Worm (Caenorhabditis elegans) whole organism, L4 larva: ENCODE measurements around the gene sulp-5.

Experiments used
- egl-27 ChIP-seq: sonication (generic microtip); optimal IDR thresholded peaks from 3 replicates; lab custom pipeline; 2017; ENCODE audit warnings: missing biosample characterization, missing genetic modification reagents, missing genetic modification characterization
- lin-13 ChIP-seq: fragments of 150-350 bp; optimal IDR thresholded peaks from 2 replicates; lab custom pipeline; 2014; ENCODE audit warnings: missing biosample characterization, missing genetic modification reagents, missing genetic modification characterization
- nhr-28 ChIP-seq: fragments of 150-350 bp; optimal IDR thresholded peaks from 2 replicates; lab custom pipeline; 2014; ENCODE audit warnings: missing biosample characterization, missing genetic modification characterization
- nhr-6 ChIP-seq: fragments of 150-350 bp; optimal IDR thresholded peaks from 2 replicates; lab custom pipeline; 2014; ENCODE audit warnings: missing biosample characterization, missing genetic modification characterization
- unc-39 ChIP-seq: sonication (generic microtip); optimal IDR thresholded peaks from 2 replicates; lab custom pipeline; 2017; ENCODE audit warnings: missing biosample characterization, missing genetic modification characterization

ce11 chrV:11927346-11927745 lies 47.5 kb downstream of the sulp-5 start, which contains the start of gene osm-6:
- TF ChIP-seq unc-39 (tag; lab: Kevin White, UChicago) (no peak), nhr-28 (no peak), egl-27 (tag; lab: Kevin White, UChicago) (no peak), lin-13 (GFP tag; lab: Kevin White, UChicago) (no peak), nhr-6 (tag; lab: Kevin White, UChicago) (no peak)
